Worm (Caenorhabditis elegans) whole organism, late embryonic: ENCODE measurements around the gene T16G1.9.

Experiments used
- F13H6.1 ChIP-seq: sonication (generic microtip); optimal IDR thresholded peaks from 2 replicates; lab custom pipeline; 2016; ENCODE audit warnings: missing genetic modification characterization, missing compliant biosample characterization
- Y22D7AL.16 ChIP-seq: sonication (generic microtip); optimal IDR thresholded peaks from 2 replicates; lab custom pipeline; 2016; ENCODE audit warnings: missing genetic modification characterization, missing compliant biosample characterization
- ama-1 ChIP-seq: fragments of 150-350 bp; optimal IDR thresholded peaks from 2 replicates; lab custom pipeline; 2014
- ceh-14 ChIP-seq: sonication (generic microtip); optimal IDR thresholded peaks from 2 replicates; lab custom pipeline; 2016; ENCODE audit warnings: missing genotype, missing genetic modification characterization, missing compliant biosample characterization
- ceh-9 ChIP-seq: sonication (generic microtip); optimal IDR thresholded peaks from 2 replicates; lab custom pipeline; 2016; ENCODE audit warnings: mild to moderate bottlenecking, missing genetic modification characterization, inconsistent platforms, missing compliant biosample characterization
- che-1 ChIP-seq: sonication (generic microtip); optimal IDR thresholded peaks from 2 replicates; lab custom pipeline; 2016; ENCODE audit warnings: mild to moderate bottlenecking, missing genetic modification characterization, missing compliant biosample characterization
- ets-4 ChIP-seq: sonication (generic microtip); optimal IDR thresholded peaks from 2 replicates; lab custom pipeline; 2016; ENCODE audit warnings: missing genetic modification characterization, missing compliant biosample characterization
- nfya-1 ChIP-seq: sonication (generic microtip); optimal IDR thresholded peaks from 2 replicates; lab custom pipeline; 2017; ENCODE audit warnings: missing genetic modification characterization, mild to moderate bottlenecking, missing compliant biosample characterization, antibody characterized with exemption, moderate library complexity
- pha-4 ChIP-seq: fragments of 150-350 bp; optimal IDR thresholded peaks from 2 replicates; lab custom pipeline; 2018; ENCODE audit warnings: missing biosample characterization, missing genetic modification reagents, missing genetic modification characterization
- rnt-1 ChIP-seq: sonication (generic microtip); optimal IDR thresholded peaks from 2 replicates; lab custom pipeline; 2016; ENCODE audit warnings: missing genetic modification characterization, missing compliant biosample characterization
- tbx-7 ChIP-seq: sonication (generic microtip); optimal IDR thresholded peaks from 2 replicates; lab custom pipeline; 2016; ENCODE audit warnings: missing genotype, missing genetic modification characterization, missing compliant biosample characterization
- unc-42 ChIP-seq: sonication (generic microtip); optimal IDR thresholded peaks from 2 replicates; lab custom pipeline; 2016; ENCODE audit warnings: missing genotype, missing genetic modification characterization, missing compliant biosample characterization

DNA sequence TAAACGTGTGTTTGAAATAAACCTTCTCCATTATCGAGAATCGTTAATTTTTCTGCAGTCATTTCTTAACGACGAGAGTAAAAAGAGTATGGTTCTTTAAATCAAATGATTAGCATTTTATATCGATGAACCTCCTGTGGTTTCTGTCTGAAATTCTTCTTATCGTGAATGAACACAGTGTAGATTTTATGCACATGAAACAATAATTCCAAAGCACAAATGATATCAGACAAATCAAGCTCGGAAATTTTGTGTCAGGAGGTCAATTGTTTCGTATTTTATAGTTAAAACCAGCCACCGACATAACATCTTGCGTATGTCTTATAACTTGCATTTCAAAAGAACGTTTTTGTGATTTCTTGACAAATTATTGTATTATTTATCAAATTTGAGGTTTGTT is 13.6 kb downstream of the T16G1.9 start, which contains the start of gene T16G1.6:
- TF ChIP-seq nfya-1 (no peak), ama-1 (lab: Kevin White, UChicago) (no peak), Y22D7AL.16 (tag; lab: Kevin White, UChicago) (no peak), pha-4 (no peak), ets-4 (tag; lab: Kevin White, UChicago) (no peak), rnt-1 (no peak), che-1 (no peak), unc-42 (tag; lab: Kevin White, UChicago) (no peak), ceh-9 (no peak), F13H6.1 (no peak), ceh-14 (tag; lab: Kevin White, UChicago) (no peak), tbx-7 (tag; lab: Kevin White, UChicago) (no peak)
